Worm (Caenorhabditis elegans): Measurements from ENCODE around the gene M60.7.

ce11 chrX:8224916-8225315, 36.1 kb downstream of the M60.7 start, which contains the start of gene K02A6.2:
- TF ChIP-seq him-1 (tag; optimal IDR thresholded peaks at IDR 0.05), result no peak
- no peak for TF ChIP-seq W03F9.2 (tag; optimal IDR thresholded peaks at IDR 0.05)
- no peak for TF ChIP-seq dao-5 (tag; optimal IDR thresholded peaks at IDR 0.05)

Data from whole organism, L4/young adult.